Fruit fly (Drosophila melanogaster): Measurements from ENCODE around the gene CG13996.

The CG13996 gene

DNA sequence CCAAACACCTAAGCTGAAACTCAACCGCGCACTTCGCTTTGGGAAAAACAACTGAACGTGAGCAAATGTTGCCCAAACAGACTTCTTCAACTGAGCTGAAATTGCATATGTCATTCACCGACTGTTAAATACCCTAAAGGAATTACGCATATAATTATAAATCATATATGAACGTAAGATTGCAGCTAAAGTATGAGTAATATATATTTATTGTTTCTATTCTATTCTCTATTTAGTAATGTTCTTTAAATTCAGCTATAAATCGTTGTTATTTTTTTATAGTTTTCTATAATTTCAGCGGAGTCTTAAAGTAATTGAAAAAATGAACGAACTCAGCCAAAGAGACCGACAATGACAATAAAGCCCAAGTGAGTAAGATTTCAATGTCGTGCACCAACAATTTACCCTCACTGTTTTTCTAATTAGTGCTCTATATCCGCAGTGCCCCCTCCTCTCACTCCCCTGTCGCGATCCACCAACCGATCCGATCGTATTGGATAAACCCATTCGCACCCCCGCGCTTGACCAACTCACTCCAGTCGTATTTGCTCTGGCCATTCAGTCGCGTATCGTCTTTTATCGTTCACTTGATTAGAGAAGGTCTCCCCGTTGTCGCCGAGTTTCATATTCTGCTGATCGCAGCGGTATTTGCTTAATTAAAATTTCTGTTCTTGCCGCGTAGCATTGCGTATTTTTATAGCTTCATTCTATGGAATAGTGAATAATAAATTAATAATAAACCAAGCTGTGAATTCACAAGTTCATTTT, 8.1 kb upstream of the CG13996 start, which contains the start of gene CG9098:
Gene CG9098, minus strand, starts transcription at position 36 of the 768 bp plus-strand sequence.
- TF ChIP-seq CG16779 (tag; optimal IDR thresholded peaks at IDR 0.05), result no peak

DNA sequence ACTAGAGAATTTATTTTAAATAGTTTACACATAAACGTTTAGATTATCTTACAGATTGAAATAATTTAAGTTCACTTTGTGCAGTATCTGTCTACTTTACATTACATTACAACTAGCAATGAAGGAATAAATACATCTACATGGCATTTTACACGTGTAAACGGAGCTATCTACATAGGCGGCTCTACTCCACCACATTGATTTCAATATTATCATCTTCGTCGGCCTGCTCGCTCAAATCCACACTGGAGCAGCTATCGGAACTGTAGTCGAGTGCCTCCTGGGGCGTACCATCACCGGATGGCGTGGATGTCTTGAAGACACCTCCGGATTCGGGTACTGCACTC, 7.6 kb upstream of the CG13996 start:
- TF ChIP-seq CG15336 (GFP tag; IDR thresholded peaks at IDR 0.05) (no peak), CG10631 (GFP tag; optimal IDR thresholded peaks at IDR 0.05) (no peak), CG6808 (GFP tag; optimal IDR thresholded peaks at IDR 0.05) (no peak), CG6792 (GFP tag; optimal IDR thresholded peaks at IDR 0.05) (no peak), svp (GFP tag) (no peak), eg (GFP tag; IDR thresholded peaks at IDR 0.05) (no peak), CG11294 (GFP tag; IDR thresholded peaks at IDR 0.05) (no peak), Ets96B (tag; optimal IDR thresholded peaks at IDR 0.05) (no peak)

DNA sequence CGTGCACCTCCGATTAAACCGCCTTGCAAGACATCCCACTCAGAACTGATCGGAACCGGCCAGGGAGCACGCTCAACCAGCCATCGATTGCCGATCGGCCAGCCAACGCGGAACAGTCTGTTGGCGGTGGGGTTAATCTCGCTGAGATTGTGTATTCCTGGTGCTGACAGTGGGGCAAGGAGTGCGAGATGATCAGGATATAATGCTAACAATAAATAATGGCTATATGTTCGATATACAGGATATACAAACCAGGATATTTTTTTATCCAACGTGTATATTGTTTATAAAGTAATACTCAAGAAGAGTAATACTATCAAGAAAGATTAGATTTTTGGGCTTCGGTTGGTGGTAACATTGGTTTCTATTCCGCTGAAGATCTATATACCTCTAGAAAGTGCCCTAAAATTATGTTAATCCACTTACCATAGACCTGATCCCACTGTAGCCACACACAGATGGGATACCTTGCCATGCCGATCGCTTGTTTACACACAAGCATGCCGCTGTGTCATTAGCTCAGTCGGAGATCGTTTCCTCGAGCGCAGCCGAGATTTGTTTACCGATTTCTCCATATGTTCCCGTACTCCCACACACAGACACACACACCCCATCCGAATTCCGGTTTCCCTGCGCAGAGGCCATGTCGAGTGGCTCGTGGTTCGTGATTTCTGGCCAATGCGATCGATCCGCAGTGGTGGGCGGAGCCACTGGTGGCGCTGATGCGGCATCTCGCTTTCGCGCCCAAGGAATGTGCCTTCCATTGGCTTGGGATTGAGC, 1.1 kb upstream of the CG13996 start, which contains the start of gene H2.0:
Gene H2.0, minus strand, starts transcription at position 51 of the 780 bp plus-strand sequence.
- TF ChIP-seq ss (GFP tag; optimal IDR thresholded peaks at IDR 0.05), result peak; percentile 31 to 72
- peak; percentile 25 for TF ChIP-seq CG1621 (tag; optimal IDR thresholded peaks at IDR 0.05)
- TF ChIP-seq CG11294 (GFP tag; IDR thresholded peaks at IDR 0.05), result no peak
- 0 out of 3 replicates have a peak, but pooled peaks have one; percentile 8 for TF ChIP-seq eg (GFP tag; IDR thresholded peaks at IDR 0.05)
- peak; percentile 26 for TF ChIP-seq Sox15 (GFP tag; optimal IDR thresholded peaks at IDR 0.05)
- peak; percentile 67 for TF ChIP-seq CG10669 (GFP tag; optimal IDR thresholded peaks at IDR 0.05)
- peak; percentile 44 for TF ChIP-seq CG9139 (GFP tag; optimal IDR thresholded peaks at IDR 0.05)
- peak; percentile 70 for TF ChIP-seq CG6792 (GFP tag; optimal IDR thresholded peaks at IDR 0.05)
- TF ChIP-seq vri (GFP tag; optimal IDR thresholded peaks at IDR 0.05), result peak; percentile 51
- peak; percentile 69 for TF ChIP-seq Smox (GFP tag; optimal IDR thresholded peaks at IDR 0.05)
- no peak for TF ChIP-seq Eip93F (GFP tag; optimal IDR thresholded peaks at IDR 0.05)
- peak; percentile 42 for TF ChIP-seq dac (GFP tag; optimal IDR thresholded peaks at IDR 0.05)
- TF ChIP-seq fd59A (GFP tag; optimal IDR thresholded peaks at IDR 0.05), result peak; percentile 64
- TF ChIP-seq CG10631 (GFP tag; optimal IDR thresholded peaks at IDR 0.05), result peak; percentile 71
- TF ChIP-seq CG6854 (GFP tag; optimal IDR thresholded peaks at IDR 0.05), result no peak
- peak; percentile 32 for TF ChIP-seq Blimp-1 (GFP tag; optimal IDR thresholded peaks at IDR 0.05)
- TF ChIP-seq CG8119 (GFP tag; IDR thresholded peaks at IDR 0.05), result peak; percentile 71
- peak; percentile 76 for TF ChIP-seq fkh (GFP tag; optimal IDR thresholded peaks at IDR 0.05)
- peak; percentile 68 for TF ChIP-seq Hr39 (GFP tag; optimal IDR thresholded peaks at IDR 0.05)
- TF ChIP-seq CG3032 (tag; optimal IDR thresholded peaks at IDR 0.05), result no peak
- peak; percentile 91 for TF ChIP-seq svp (GFP tag)
- peak; percentile 3 for TF ChIP-seq CG7368 (GFP tag; optimal IDR thresholded peaks at IDR 0.05)
- TF ChIP-seq Met (GFP tag; optimal IDR thresholded peaks at IDR 0.05), result peak; percentile 68
- TF ChIP-seq Lpt (GFP tag; optimal IDR thresholded peaks at IDR 0.05), result peak; percentile 49
- TF ChIP-seq pdm3 (GFP tag; optimal IDR thresholded peaks at IDR 0.05), result peak; percentile 53
- peak; percentile 55 for TF ChIP-seq CG8632 (GFP tag; optimal IDR thresholded peaks at IDR 0.05)
- peak in 1 of 2 experiments; percentile 64 for TF ChIP-seq salr (GFP tag; optimal IDR thresholded peaks at IDR 0.05)
- peak; percentile 64 for TF ChIP-seq cyc (GFP tag; optimal IDR thresholded peaks at IDR 0.05)
- TF ChIP-seq esn (GFP tag; optimal IDR thresholded peaks at IDR 0.05), result peak; percentile 79
- TF ChIP-seq CG32006 (GFP tag; optimal IDR thresholded peaks at IDR 0.05), result peak; percentile 81
- TF ChIP-seq CG31627 (GFP tag; optimal IDR thresholded peaks at IDR 0.05), result peak; percentile 59
- peak; percentile 68 for TF ChIP-seq CG15336 (GFP tag; IDR thresholded peaks at IDR 0.05)
- TF ChIP-seq fd85E (GFP tag; optimal IDR thresholded peaks at IDR 0.05), result no peak
- TF ChIP-seq CG6276 (GFP tag; optimal IDR thresholded peaks at IDR 0.05), result peak; percentile 59
- peak; percentile 68 for TF ChIP-seq acj6 (GFP tag; optimal IDR thresholded peaks at IDR 0.05)
- no peak for TF ChIP-seq dsx (GFP tag; optimal IDR thresholded peaks at IDR 0.05; ENCODE audit: poor library complexity, severe bottlenecking)
- TF ChIP-seq CG6163 (GFP tag; IDR thresholded peaks at IDR 0.05), result peak; percentile 51; the same call in 1 of the 3 replicates
- TF ChIP-seq Gug (GFP tag; IDR thresholded peaks at IDR 0.05), result no peak
- peak; percentile 63 for TF ChIP-seq spab (GFP tag; optimal IDR thresholded peaks at IDR 0.05)
- TF ChIP-seq CG3919 (GFP tag; optimal IDR thresholded peaks at IDR 0.05), result peak; percentile 81
- peak; percentile 70 for TF ChIP-seq Ets96B (tag; optimal IDR thresholded peaks at IDR 0.05)
